Worm (Caenorhabditis elegans) whole organism, L4 larva: ENCODE data around the gene C07D10.6.

Experiments
- duxl-1 ChIP-seq: sonication (generic microtip); optimal IDR thresholded peaks from 2 replicates; lab custom pipeline; 2016; ENCODE audit warnings: mild to moderate bottlenecking, missing genetic modification characterization, moderate library complexity, missing compliant biosample characterization; ENCODE audit not compliant: poor library complexity
- lin-15B ChIP-seq: fragments of 150-350 bp; sonication (generic microtip); optimal IDR thresholded peaks from 3 replicates; lab custom pipeline; 2014; ENCODE audit warnings: missing biosample characterization, missing genetic modification characterization
- lin-39 ChIP-seq: fragments of 150-350 bp; optimal IDR thresholded peaks from 2 replicates; lab custom pipeline; 2014; ENCODE audit warnings: missing biosample characterization, missing genetic modification reagents, missing genetic modification characterization
- nhr-76 ChIP-seq: fragments of 150-350 bp; optimal IDR thresholded peaks from 2 replicates; lab custom pipeline; 2014; ENCODE audit warnings: missing biosample characterization, missing genetic modification characterization
- unc-39 ChIP-seq: sonication (generic microtip); optimal IDR thresholded peaks from 2 replicates; lab custom pipeline; 2017; ENCODE audit warnings: missing biosample characterization, missing genetic modification characterization

ce11 chrII:7420796-7421386 lies 41.8 kb downstream of the C07D10.6 start:
- TF ChIP-seq lin-15B (tag; lab: Kevin White, UChicago) (no peak), nhr-76 (tag; lab: Kevin White, UChicago) (no peak), lin-39 (tag; lab: Kevin White, UChicago) (no peak), duxl-1 (tag; lab: Kevin White, UChicago) (no peak), unc-39 (tag; lab: Kevin White, UChicago) (no peak)
